Fruit fly (Drosophila melanogaster) whole organism, wandering third instar larva: ENCODE measurements around the gene Rnb.

Source experiments
- Abd-B ChIP-seq: fragments of >200 bp; optimal IDR thresholded peaks from 2 replicates; lab custom pipeline; 2017; ENCODE audit warnings: missing biosample characterization, missing genetic modification characterization
- CG32264 ChIP-seq: fragments of 200-800 bp; sonication (Bioruptor generic); optimal IDR thresholded peaks from 2 replicates; lab custom pipeline; 2016; ENCODE audit warnings: missing biosample characterization, missing genetic modification characterization
- CG9705 ChIP-seq: fragments of 200-800 bp; sonication (Bioruptor generic); optimal IDR thresholded peaks from 2 replicates; lab custom pipeline; 2018; ENCODE audit warnings: missing biosample characterization, mild to moderate bottlenecking, missing genetic modification characterization
- CrebA ChIP-seq: fragments of 200-800 bp; sonication (Bioruptor generic); optimal IDR thresholded peaks from 2 replicates; lab custom pipeline; 2016; ENCODE audit warnings: missing biosample characterization, mild to moderate bottlenecking, missing genetic modification characterization, borderline replicate concordance
- Dfd ChIP-seq: fragments of >200 bp; optimal IDR thresholded peaks from 2 replicates; lab custom pipeline; 2017; ENCODE audit warnings: missing biosample characterization, missing genetic modification characterization
- Dif ChIP-seq: fragments of 200-275, 200-300 bp; sonication (Bioruptor generic); optimal IDR thresholded peaks from 2 replicates; lab custom pipeline; 2018; ENCODE audit warnings: missing biosample characterization, missing genetic modification characterization; ENCODE audit not compliant: partially characterized antibody
- GATAd ChIP-seq: sonication (Bioruptor generic); optimal IDR thresholded peaks from 2 replicates; lab custom pipeline; 2016; ENCODE audit warnings: missing biosample characterization, missing genetic modification characterization
- HLH106 ChIP-seq: fragments of 200-800 bp; optimal IDR thresholded peaks from 3 replicates; lab custom pipeline; 2019; ENCODE audit warnings: missing biosample characterization, mild to moderate bottlenecking, missing genetic modification characterization, moderate library complexity
- Hnf4 ChIP-seq: fragments of 200-800 bp; sonication (Bioruptor generic); optimal IDR thresholded peaks from 2 replicates; lab custom pipeline; 2016; ENCODE audit warnings: missing biosample characterization, mild to moderate bottlenecking, missing genetic modification characterization
- Hr78 ChIP-seq: fragments of >200 bp; optimal IDR thresholded peaks from 2 replicates; lab custom pipeline; 2017; ENCODE audit warnings: missing biosample characterization, missing genetic modification characterization
- Hr83 ChIP-seq: fragments of 200-300 bp; sonication (Bioruptor generic); optimal IDR thresholded peaks from 2 replicates; lab custom pipeline; 2016; ENCODE audit warnings: missing biosample characterization, mild to moderate bottlenecking, missing genetic modification characterization, moderate library complexity; ENCODE audit not compliant: poor library complexity, severe bottlenecking
- Jra ChIP-seq: sonication (Bioruptor generic); optimal IDR thresholded peaks from 2 replicates; lab custom pipeline; 2016; ENCODE audit warnings: missing biosample characterization, missing genetic modification characterization
- Mio ChIP-seq: sonication (Bioruptor generic); optimal IDR thresholded peaks from 2 replicates; lab custom pipeline; 2016; ENCODE audit warnings: missing biosample characterization, missing genetic modification characterization
- Myc ChIP-seq: fragments of >200 bp; optimal IDR thresholded peaks from 2 replicates; lab custom pipeline; 2017
- N ChIP-seq: fragments of >200 bp; optimal IDR thresholded peaks from 2 replicates; lab custom pipeline; 2018; ENCODE audit warnings: missing biosample characterization, missing external identifiers, missing genetic modification characterization
- OdsH ChIP-seq: fragments of 200-800 bp; sonication (Bioruptor generic); optimal IDR thresholded peaks from 2 replicates; lab custom pipeline; 2016; ENCODE audit warnings: missing biosample characterization, mild to moderate bottlenecking, missing genetic modification characterization
- Rel ChIP-seq, 2 experiments: fragments of 200-800 bp; sonication (Bioruptor generic) in 1 of 2; optimal IDR thresholded peaks; 2 replicates in 1 of 2; 3 replicates in 1 of 2; lab custom pipeline; 2016 to 2019; ENCODE audit warnings: mild to moderate bottlenecking in 2 of 2, missing biosample characterization in 2 of 2, missing genetic modification characterization in 2 of 2, moderate library complexity in 1 of 2
- Sp1 ChIP-seq: fragments of 200-800 bp; sonication (Bioruptor generic); optimal IDR thresholded peaks from 3 replicates; lab custom pipeline; 2019; ENCODE audit warnings: missing biosample characterization, mild to moderate bottlenecking, missing genetic modification characterization, moderate library complexity
- Vsx2 ChIP-seq: fragments of 200-300, 225-300 bp; sonication (Bioruptor generic); optimal IDR thresholded peaks from 2 replicates; lab custom pipeline; 2018; ENCODE audit warnings: missing biosample characterization, missing genetic modification characterization; ENCODE audit not compliant: partially characterized antibody
- br ChIP-seq: fragments of 200-800 bp; sonication (Bioruptor generic); optimal IDR thresholded peaks from 2 replicates; lab custom pipeline; 2016; ENCODE audit warnings: missing biosample characterization, missing genetic modification characterization
- brk ChIP-seq: fragments of 200-800 bp; sonication (Bioruptor generic); optimal IDR thresholded peaks from 2 replicates; lab custom pipeline; 2016; ENCODE audit warnings: missing biosample characterization, mild to moderate bottlenecking, missing genetic modification characterization
- dl ChIP-seq, 2 experiments: fragments of 175-275, 200-275 bp in 1 of 2; fragments of 200-275 bp in 1 of 2; sonication (Bioruptor generic); optimal IDR thresholded peaks; lab custom pipeline; 2018; ENCODE audit warnings: mild to moderate bottlenecking in 2 of 2, missing biosample characterization in 2 of 2, missing genetic modification characterization in 2 of 2, moderate library complexity in 2 of 2; ENCODE audit not compliant: partially characterized antibody in 2 of 2, insufficient read depth in 1 of 2
- dmrt93B ChIP-seq: fragments of 200-800 bp; sonication (Bioruptor generic); optimal IDR thresholded peaks from 2 replicates; lab custom pipeline; 2018; ENCODE audit warnings: missing biosample characterization, mild to moderate bottlenecking, missing genetic modification characterization
- dsf ChIP-seq: sonication (Bioruptor generic); optimal IDR thresholded peaks from 2 replicates; lab custom pipeline; 2016; ENCODE audit warnings: missing biosample characterization, missing genetic modification characterization, borderline replicate concordance
- ey ChIP-seq: fragments of 200-800 bp; sonication (Bioruptor generic); optimal IDR thresholded peaks from 2 replicates; lab custom pipeline; 2016; ENCODE audit warnings: missing biosample characterization, missing genetic modification characterization
- foxo ChIP-seq, 2 experiments: fragments of 200-800 bp; sonication (Bioruptor generic); optimal IDR thresholded peaks; 2 replicates in 1 of 2; 3 replicates in 1 of 2; lab custom pipeline; 2016 to 2017; ENCODE audit warnings: missing biosample characterization in 2 of 2, missing genetic modification characterization in 2 of 2
- fru ChIP-seq: fragments of 200-800 bp; sonication (Bioruptor generic); optimal IDR thresholded peaks from 3 replicates; lab custom pipeline; 2016; ENCODE audit warnings: missing biosample characterization, mild to moderate bottlenecking, missing genetic modification characterization
- h ChIP-seq: fragments of 200-800 bp; sonication (Bioruptor generic); optimal IDR thresholded peaks from 3 replicates; lab custom pipeline; 2016; ENCODE audit warnings: missing biosample characterization, mild to moderate bottlenecking, missing genetic modification characterization
- jim ChIP-seq: fragments of 175-275, 200-325 bp; sonication (Bioruptor generic); optimal IDR thresholded peaks from 2 replicates; lab custom pipeline; 2016; ENCODE audit warnings: missing biosample characterization, mild to moderate bottlenecking, missing genetic modification characterization
- lola ChIP-seq: fragments of >200 bp; optimal IDR thresholded peaks from 2 replicates; lab custom pipeline; 2017; ENCODE audit warnings: missing biosample characterization, missing genetic modification characterization
- pan ChIP-seq: fragments of >200 bp; optimal IDR thresholded peaks from 2 replicates; lab custom pipeline; 2017
- psq ChIP-seq: fragments of 200-800 bp; sonication (Bioruptor generic); optimal IDR thresholded peaks from 3 replicates; lab custom pipeline; 2017; ENCODE audit warnings: missing biosample characterization, mild to moderate bottlenecking, missing genetic modification characterization, moderate library complexity
- rgr ChIP-seq: fragments of 200-800 bp; sonication (Bioruptor generic); optimal IDR thresholded peaks from 3 replicates; lab custom pipeline; 2016; ENCODE audit warnings: missing biosample characterization, mild to moderate bottlenecking, missing genetic modification characterization
- sage ChIP-seq: fragments of 200-800 bp; sonication (Bioruptor generic); optimal IDR thresholded peaks from 2 replicates; lab custom pipeline; 2016; ENCODE audit warnings: missing biosample characterization, mild to moderate bottlenecking, missing genetic modification characterization
- sv ChIP-seq: fragments of 200-800 bp; sonication (Bioruptor generic); optimal IDR thresholded peaks from 3 replicates; lab custom pipeline; 2016; ENCODE audit warnings: missing biosample characterization, missing genetic modification characterization
- tai ChIP-seq: sonication (Bioruptor generic); optimal IDR thresholded peaks from 2 replicates; lab custom pipeline; 2016; ENCODE audit warnings: missing biosample characterization, missing genetic modification characterization
- usp ChIP-seq: fragments of >200 bp; optimal IDR thresholded peaks from 2 replicates; lab custom pipeline; 2017; ENCODE audit warnings: missing biosample characterization, missing genetic modification characterization
- woc ChIP-seq: sonication (Bioruptor generic); optimal IDR thresholded peaks from 2 replicates; lab custom pipeline; 2016; ENCODE audit warnings: missing biosample characterization, mild to moderate bottlenecking, missing genetic modification characterization

Gene Rnb

dm6 chr3R:29778985-29779298 is 20.2 kb downstream of the Rnb start:
- TF ChIP-seq fru (GFP tag; lab: Kevin White, UChicago) (no peak), Vsx2 (GFP tag; lab: Kevin White, UChicago) (no peak), foxo (GFP tag; optimal IDR thresholded peaks at IDR 0.05; lab: Kevin White, UChicago) (peak in 1 of 2 experiments; percentile 6), sage (GFP tag; lab: Kevin White, UChicago) (no peak), tai (GFP tag; lab: Kevin White, UChicago) (no peak), Jra (GFP tag; lab: Kevin White, UChicago) (no peak)

- no peak for TF ChIP-seq usp (GFP tag; lab: Kevin White, UChicago)
- no peak for TF ChIP-seq Hr78 (GFP tag; lab: Kevin White, UChicago)
- TF ChIP-seq foxo (GFP tag; optimal IDR thresholded peaks at IDR 0.05; lab: Kevin White, UChicago): peak in 1 of 2 experiments; percentile 45
- TF ChIP-seq tai (GFP tag; lab: Kevin White, UChicago): no peak
- no peak for TF ChIP-seq Hr83 (GFP tag; lab: Kevin White, UChicago)
- no peak for TF ChIP-seq N (GFP tag; lab: Kevin White, UChicago)
- TF ChIP-seq Abd-B (GFP tag; lab: Kevin White, UChicago): no peak
- no peak for TF ChIP-seq Rel (GFP tag; optimal IDR thresholded peaks at IDR 0.05; lab: Kevin White, UChicago)
- TF ChIP-seq Rel (tag; optimal IDR thresholded peaks at IDR 0.05; lab: Kevin White, UChicago): peak; percentile 83
- TF ChIP-seq HLH106: peak; percentile 28
- no peak for TF ChIP-seq Vsx2 (GFP tag; lab: Kevin White, UChicago)
- no peak for TF ChIP-seq CrebA (GFP tag; lab: Kevin White, UChicago)
- peak; percentile 39 for TF ChIP-seq ey
- TF ChIP-seq sv: no peak
- TF ChIP-seq dsf (GFP tag; lab: Kevin White, UChicago): no peak
- no peak for TF ChIP-seq dl (GFP tag; optimal IDR thresholded peaks at IDR 0.05; lab: Kevin White, UChicago; ENCODE audit: insufficient read depth in 1 of 2, partially characterized antibody in 2 of 2)
- TF ChIP-seq h (GFP tag; lab: Kevin White, UChicago): peak; percentile 33
- no peak for TF ChIP-seq jim (GFP tag; lab: Kevin White, UChicago)
- peak; percentile 57 for TF ChIP-seq Dfd (GFP tag; lab: Kevin White, UChicago)
- peak; percentile 34 for TF ChIP-seq psq
- peak; percentile 41 for TF ChIP-seq rgr (GFP tag; lab: Kevin White, UChicago)
- no peak for TF ChIP-seq GATAd
- no peak for TF ChIP-seq Hnf4
- no peak for TF ChIP-seq lola
- TF ChIP-seq dmrt93B (GFP tag; lab: Kevin White, UChicago): peak; percentile 14
- TF ChIP-seq Jra (GFP tag; lab: Kevin White, UChicago): peak; percentile 49
- TF ChIP-seq OdsH: peak; percentile 29
- peak; percentile 86 for TF ChIP-seq woc (GFP tag; lab: Kevin White, UChicago)
- no peak for TF ChIP-seq Dif
- peak; percentile 54 for TF ChIP-seq fru (GFP tag; lab: Kevin White, UChicago)
- TF ChIP-seq brk (GFP tag; lab: Kevin White, UChicago): peak; percentile 0
- no peak for TF ChIP-seq CG9705 (GFP tag; lab: Kevin White, UChicago)
- no peak for TF ChIP-seq Mio (GFP tag; lab: Kevin White, UChicago)
- no peak for TF ChIP-seq Myc (lab: Kevin White, UChicago)
- TF ChIP-seq sage (GFP tag; lab: Kevin White, UChicago): no peak
- peak; percentile 53 for TF ChIP-seq br
- TF ChIP-seq pan (lab: Kevin White, UChicago): peak; percentile 38
- TF ChIP-seq CG32264 (GFP tag; lab: Kevin White, UChicago): no peak
- TF ChIP-seq Sp1 (GFP tag; lab: Kevin White, UChicago): peak; percentile 17
Measured at dm6 chr3R:29778139-29778984, 20.8 kb downstream of the Rnb start.
